Worm (Caenorhabditis elegans) whole organism, L1 larva: ENCODE data around the gene fbxc-50.
"Not testable (repeated sequence)": the region's sequence is repeated elsewhere in the genome, so short reads cannot be mapped to it uniquely, and the experiment has no call there.

Experiments used
- F16B12.6 ChIP-seq: fragments of 150-350 bp; optimal IDR thresholded peaks from 2 replicates; lab custom pipeline; 2014; ENCODE audit warnings: missing biosample characterization, missing genetic modification characterization
- aha-1 ChIP-seq: fragments of 150-350 bp; optimal IDR thresholded peaks from 2 replicates; lab custom pipeline; 2014; ENCODE audit warnings: missing biosample characterization, missing genetic modification characterization
- blmp-1 ChIP-seq: fragments of 150-350 bp; optimal IDR thresholded peaks from 2 replicates; lab custom pipeline; 2014; ENCODE audit warnings: missing biosample characterization, missing genetic modification characterization
- ceh-63 ChIP-seq: fragments of 200-800 bp; sonication (Bioruptor generic); optimal IDR thresholded peaks from 2 replicates; lab custom pipeline; 2018; ENCODE audit warnings: mild to moderate bottlenecking, missing genetic modification characterization, missing compliant biosample characterization
- dsc-1 ChIP-seq: sonication (generic microtip); optimal IDR thresholded peaks from 2 replicates; lab custom pipeline; 2016; ENCODE audit warnings: mild to moderate bottlenecking, missing genetic modification characterization, missing compliant biosample characterization
- efl-1 ChIP-seq, 4 experiments: fragments of 150-350 bp; optimal IDR thresholded peaks in 3 of 4; peaks in 1 of 4; 1 replicate in 1 of 4; 2 replicates in 3 of 4; lab custom pipeline; 2014; ENCODE audit warnings: missing biosample characterization in 2 of 4, missing genetic modification characterization in 2 of 4, missing genetic modification reagents in 2 of 4
- egl-13 ChIP-seq: sonication (generic microtip); optimal IDR thresholded peaks from 2 replicates; lab custom pipeline; 2016; ENCODE audit warnings: missing genotype, missing genetic modification reagents, missing genetic modification characterization, missing compliant biosample characterization
- egl-27 ChIP-seq, 2 experiments: fragments of 150-350 bp in 1 of 2; sonication (generic microtip); optimal IDR thresholded peaks; 3 replicates each; lab custom pipeline; 2017 to 2018; ENCODE audit warnings: missing biosample characterization in 2 of 2, missing genetic modification characterization in 2 of 2, missing genetic modification reagents in 2 of 2
- elt-2 ChIP-seq: sonication (generic microtip); optimal IDR thresholded peaks from 2 replicates; lab custom pipeline; 2016; ENCODE audit warnings: missing genetic modification characterization, mild to moderate bottlenecking, inconsistent platforms, missing compliant biosample characterization, missing genetic modification reagents
- elt-3 ChIP-seq, 6 experiments: fragments of 150-350 bp in 1 of 6; sonication (generic microtip); optimal IDR thresholded peaks; 2 replicates each; lab custom pipeline; 2017 to 2018; ENCODE audit warnings: missing biosample characterization in 6 of 6, missing genetic modification characterization in 6 of 6, inconsistent platforms in 1 of 6
- ets-5 ChIP-seq: fragments of 200-800 bp; sonication (Bioruptor generic); IDR thresholded peaks from 2 replicates; pipeline ENCODE4 v1.3.6; 2022; ENCODE audit warnings: missing genetic modification characterization, missing compliant biosample characterization
- fkh-10 ChIP-seq: sonication (generic microtip); optimal IDR thresholded peaks from 2 replicates; lab custom pipeline; 2017; ENCODE audit warnings: missing biosample characterization, missing genetic modification reagents, missing genetic modification characterization
- fkh-4 ChIP-seq: sonication (generic microtip); optimal IDR thresholded peaks from 2 replicates; lab custom pipeline; 2016; ENCODE audit warnings: missing compliant biosample characterization, missing genetic modification characterization, borderline replicate concordance
- fkh-8 ChIP-seq: sonication (generic microtip); optimal IDR thresholded peaks from 2 replicates; lab custom pipeline; 2016; ENCODE audit warnings: mild to moderate bottlenecking, missing genetic modification characterization, missing compliant biosample characterization
- hlh-17 ChIP-seq: fragments of 200-800 bp; sonication (Bioruptor generic); optimal IDR thresholded peaks from 2 replicates; lab custom pipeline; 2018; ENCODE audit warnings: missing genetic modification characterization, mild to moderate bottlenecking, missing compliant biosample characterization, moderate library complexity, borderline replicate concordance
- hpl-2 ChIP-seq: fragments of 150-350 bp; optimal IDR thresholded peaks from 2 replicates; lab custom pipeline; 2014; ENCODE audit warnings: missing biosample characterization, missing genetic modification reagents, missing genetic modification characterization
- jun-1 ChIP-seq: fragments of 150-350 bp; optimal IDR thresholded peaks from 2 replicates; lab custom pipeline; 2014; ENCODE audit warnings: missing biosample characterization, missing genetic modification reagents, missing genetic modification characterization
- lin-35 ChIP-seq, 2 experiments: fragments of 150-350 bp; optimal IDR thresholded peaks; 2 replicates each; lab custom pipeline; 2014; ENCODE audit warnings: missing biosample characterization in 2 of 2, missing genetic modification characterization in 2 of 2, missing genetic modification reagents in 2 of 2
- lin-39 ChIP-seq: fragments of 150-350 bp; optimal IDR thresholded peaks from 2 replicates; lab custom pipeline; 2014; ENCODE audit warnings: missing biosample characterization, missing genetic modification reagents, missing genetic modification characterization
- mab-9 ChIP-seq: fragments of 200-800 bp; sonication (Bioruptor generic); IDR thresholded peaks from 2 replicates; pipeline ENCODE4 v1.3.6; 2022; ENCODE audit warnings: missing genetic modification reagents, missing genetic modification characterization, missing compliant biosample characterization
- nhr-47 ChIP-seq: sonication (generic microtip); optimal IDR thresholded peaks from 2 replicates; lab custom pipeline; 2016; ENCODE audit warnings: mild to moderate bottlenecking, missing genetic modification characterization, moderate library complexity, missing compliant biosample characterization
- nhr-76 ChIP-seq: sonication (generic microtip); optimal IDR thresholded peaks from 2 replicates; lab custom pipeline; 2017; ENCODE audit warnings: missing biosample characterization, missing genetic modification characterization
- nhr-90 ChIP-seq: sonication (generic microtip); optimal IDR thresholded peaks from 2 replicates; lab custom pipeline; 2016; ENCODE audit warnings: mild to moderate bottlenecking, missing genetic modification characterization, missing compliant biosample characterization; ENCODE audit not compliant: poor library complexity
- pag-3 ChIP-seq: sonication (generic microtip); optimal IDR thresholded peaks from 2 replicates; lab custom pipeline; 2017; ENCODE audit warnings: missing genetic modification characterization, mild to moderate bottlenecking, missing compliant biosample characterization, antibody characterized with exemption, borderline replicate concordance; ENCODE audit not compliant: insufficient read depth
- pax-3 ChIP-seq: fragments of 200-800 bp; sonication (Bioruptor generic); optimal IDR thresholded peaks from 2 replicates; lab custom pipeline; 2018; ENCODE audit warnings: mild to moderate bottlenecking, missing genetic modification characterization, moderate library complexity, missing compliant biosample characterization
- pqm-1 ChIP-seq: sonication (generic microtip); optimal IDR thresholded peaks from 3 replicates; lab custom pipeline; 2017; ENCODE audit warnings: missing biosample characterization, missing genetic modification characterization
- snpc-4 ChIP-seq: fragments of 150-350 bp; optimal IDR thresholded peaks from 2 replicates; lab custom pipeline; 2014; ENCODE audit warnings: missing biosample characterization, missing genetic modification characterization
- sptf-1 ChIP-seq: fragments of 150-350 bp; optimal IDR thresholded peaks from 2 replicates; lab custom pipeline; 2014; ENCODE audit warnings: missing biosample characterization, missing genetic modification characterization
- unc-62 ChIP-seq: fragments of 150-350 bp; optimal IDR thresholded peaks from 2 replicates; lab custom pipeline; 2014; ENCODE audit warnings: missing biosample characterization, missing genetic modification reagents, missing genetic modification characterization
- unc-86 ChIP-seq: sonication (generic microtip); optimal IDR thresholded peaks from 2 replicates; lab custom pipeline; 2016; ENCODE audit warnings: missing genetic modification characterization, missing compliant biosample characterization
- ztf-11 ChIP-seq, 2 experiments: sonication (generic microtip); optimal IDR thresholded peaks; 2 replicates each; lab custom pipeline; 2016 to 2017; ENCODE audit warnings: missing genetic modification characterization in 2 of 2, missing biosample characterization in 1 of 2, missing compliant biosample characterization in 1 of 2

fbxc-50 gene

ce11 chrII:3248043-3248718 lies at the start of gene fbxc-50, which contains the start of gene C17F4.2:
Gene fbxc-50, minus strand, starts transcription at chrII:3248123.
Gene C17F4.2, plus strand, starts transcription at chrII:3248668.
- TF ChIP-seq nhr-90 = no peak
- TF ChIP-seq snpc-4 (tag; lab: Kevin White, UChicago) = no peak
- TF ChIP-seq ztf-11 (tag; optimal IDR thresholded peaks at IDR 0.05; lab: Kevin White, UChicago) = no peak
- peak; percentile 80 for TF ChIP-seq blmp-1 (tag; lab: Kevin White, UChicago)
- TF ChIP-seq hpl-2 (GFP tag; lab: Kevin White, UChicago) = no peak
- TF ChIP-seq pag-3 (tag; lab: Kevin White, UChicago) = no peak
- no peak for TF ChIP-seq nhr-47
- TF ChIP-seq ets-5 (GFP tag; lab: Robert Waterston, UW) = no peak
- TF ChIP-seq F16B12.6 = no peak
- TF ChIP-seq jun-1 (tag; lab: Kevin White, UChicago) = no peak
- no peak for TF ChIP-seq nhr-76
- no peak for TF ChIP-seq dsc-1
- no peak for TF ChIP-seq efl-1 (optimal IDR thresholded peaks at IDR 0.05; lab: Kevin White, UChicago)
- TF ChIP-seq efl-1 (GFP tag; optimal IDR thresholded peaks at IDR 0.05 in 1 of 2; lab: Kevin White, UChicago) = peak in 1 of 2 experiments; percentile 56
- no peak for TF ChIP-seq lin-39 (tag; lab: Kevin White, UChicago)
- no peak for TF ChIP-seq egl-27 (tag; optimal IDR thresholded peaks at IDR 0.05; lab: Kevin White, UChicago)
- TF ChIP-seq elt-3 (tag; optimal IDR thresholded peaks at IDR 0.05; lab: Kevin White, UChicago) = no peak

DNA sequence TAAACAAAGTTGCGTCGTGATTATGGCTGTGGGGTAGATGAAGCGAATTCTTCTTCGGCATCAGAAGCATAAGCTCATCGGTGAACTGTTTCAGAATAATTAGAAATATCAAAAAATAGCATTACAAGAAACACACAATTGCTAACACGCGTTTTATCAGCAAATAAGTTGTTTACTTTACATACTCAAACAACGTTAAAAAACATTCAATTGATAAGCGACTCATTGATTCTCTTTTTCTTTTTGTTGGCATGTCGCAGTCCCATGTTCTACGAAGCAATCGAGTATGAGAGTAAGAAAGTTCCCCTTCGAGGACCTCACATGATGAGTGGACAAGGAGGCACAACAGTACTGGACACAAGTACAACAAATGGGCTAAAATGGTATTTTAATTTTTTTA lies 48.7 kb upstream of the fbxc-50 start, which contains the start of gene btb-16:
Gene btb-16, plus strand, starts transcription at position 240 of the 400 bp plus-strand sequence.
- peak in 1 of 2 experiments; percentile 22 for TF ChIP-seq lin-35 (GFP tag; optimal IDR thresholded peaks at IDR 0.05; lab: Kevin White, UChicago)
- no peak for TF ChIP-seq fkh-10 (GFP tag; lab: Kevin White, UChicago)
- TF ChIP-seq elt-2 (tag; lab: Kevin White, UChicago) = peak; percentile 70
- TF ChIP-seq aha-1 (tag; lab: Kevin White, UChicago) = no peak
- no peak for TF ChIP-seq efl-1 (optimal IDR thresholded peaks at IDR 0.05; lab: Kevin White, UChicago)
- peak in 1 of 2 experiments; percentile 77 for TF ChIP-seq efl-1 (GFP tag; optimal IDR thresholded peaks at IDR 0.05 in 1 of 2; lab: Kevin White, UChicago)

ce11 chrII:3295193-3295592 lies 47.3 kb upstream of the fbxc-50 start, which contains the start of gene btb-17:
Gene btb-17, plus strand, starts transcription at chrII:3295405.
- TF ChIP-seq elt-2 (tag; lab: Kevin White, UChicago) (peak; percentile 73), fkh-8 (tag; lab: Kevin White, UChicago) (no peak), pax-3 (no peak), lin-35 (GFP tag; optimal IDR thresholded peaks at IDR 0.05; lab: Kevin White, UChicago) (peak in 1 of 2 experiments; percentile 27)

DNA sequence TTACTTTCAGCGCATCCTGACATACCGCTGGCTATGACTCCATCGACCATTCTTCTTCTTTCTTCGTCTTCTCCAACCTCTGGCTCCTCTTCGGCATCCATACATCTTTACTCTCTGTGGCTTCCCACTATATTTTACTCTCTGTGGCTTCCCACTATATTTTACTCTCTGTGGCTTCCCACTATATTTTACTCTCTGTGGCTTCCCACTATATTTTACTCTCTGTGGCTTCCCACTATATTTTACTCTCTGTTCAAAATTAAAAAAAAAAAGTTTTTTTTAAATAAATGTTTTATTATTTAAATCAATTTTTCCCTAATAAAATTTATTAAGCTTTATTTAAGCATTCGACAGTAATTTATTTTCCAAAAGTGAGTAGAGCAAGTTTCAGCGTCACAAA lies 42.6 kb upstream of the fbxc-50 start, which contains the start of gene F39E9.14:
Gene F39E9.14, minus strand, starts transcription at position 101 of the 400 bp plus-strand sequence.
- TF ChIP-seq hlh-17 (GFP tag; lab: Kevin White, UChicago); pqm-1 (tag; lab: Kevin White, UChicago); nhr-47: not testable (repeated sequence)

ce11 chrII:3287073-3287472 lies 39.1 kb upstream of the fbxc-50 start, which contains the start of gene sri-63:
Gene sri-63, plus strand, starts transcription at chrII:3287373.
- TF ChIP-seq ceh-63 (GFP tag; lab: Kevin White, UChicago) = no peak
- TF ChIP-seq sptf-1 = no peak
- TF ChIP-seq unc-86 = no peak
- no peak for TF ChIP-seq fkh-4
- no peak for TF ChIP-seq unc-62 (GFP tag; lab: Kevin White, UChicago)
- TF ChIP-seq egl-13 (tag; lab: Kevin White, UChicago) = no peak
- no peak for TF ChIP-seq mab-9 (GFP tag; lab: Robert Waterston, UW)
- no peak for TF ChIP-seq lin-39 (tag; lab: Kevin White, UChicago)
- TF ChIP-seq, all 84 proteins: peak for 0
